Worm (Caenorhabditis elegans) whole organism, young adult: ENCODE data around the gene C25E10.10.

Experiments used
- F23B12.7 ChIP-seq: sonication (generic microtip); optimal IDR thresholded peaks from 2 replicates; lab custom pipeline; 2017; ENCODE audit warnings: missing genetic modification characterization, mild to moderate bottlenecking, missing compliant biosample characterization, antibody characterized with exemption, moderate library complexity; ENCODE audit not compliant: insufficient read depth
- T26A5.8 ChIP-seq: sonication (generic microtip); optimal IDR thresholded peaks from 2 replicates; lab custom pipeline; 2016; ENCODE audit warnings: missing genetic modification characterization, missing compliant biosample characterization
- chd-7 ChIP-seq: sonication (generic microtip); optimal IDR thresholded peaks from 2 replicates; lab custom pipeline; 2016; ENCODE audit warnings: mild to moderate bottlenecking, missing genetic modification characterization, moderate library complexity, missing compliant biosample characterization
- die-1 ChIP-seq: sonication (generic microtip); optimal IDR thresholded peaks from 2 replicates; lab custom pipeline; 2016; ENCODE audit warnings: missing genotype, mild to moderate bottlenecking, missing genetic modification characterization, missing compliant biosample characterization
- hlh-12 ChIP-seq: sonication (generic microtip); optimal IDR thresholded peaks from 2 replicates; lab custom pipeline; 2016; ENCODE audit warnings: missing genetic modification characterization, missing compliant biosample characterization
- lag-1 ChIP-seq: fragments of 200-800 bp; sonication (Bioruptor generic); IDR thresholded peaks from 2 replicates; pipeline ENCODE4 v1.3.6; 2022; ENCODE audit warnings: missing genetic modification reagents, missing genetic modification characterization, missing compliant biosample characterization
- madf-6 ChIP-seq: fragments of 200-800 bp; sonication (Bioruptor generic); IDR thresholded peaks from 2 replicates; pipeline ENCODE4 v1.3.6; 2022; ENCODE audit warnings: missing genetic modification reagents, missing genetic modification characterization, missing compliant biosample characterization
- nhr-90 ChIP-seq: sonication (generic microtip); optimal IDR thresholded peaks from 2 replicates; lab custom pipeline; 2016; ENCODE audit warnings: missing genotype, mild to moderate bottlenecking, missing genetic modification characterization, missing compliant biosample characterization
- snpc-1.3 ChIP-seq: sonication (generic microtip); optimal IDR thresholded peaks from 2 replicates; lab custom pipeline; 2017; ENCODE audit warnings: missing genetic modification characterization, mild to moderate bottlenecking, missing compliant biosample characterization, antibody characterized with exemption, moderate library complexity, missing genotype, missing genetic modification reagents; ENCODE audit not compliant: insufficient read depth
- snpc-4 ChIP-seq, 5 experiments: fragments of 150-350 bp in 1 of 5; sonication (generic microtip) in 4 of 5; optimal IDR thresholded peaks; 2 replicates each; lab custom pipeline; 2014 to 2018; ENCODE audit warnings: missing genetic modification characterization in 5 of 5, missing biosample characterization in 3 of 5, antibody characterized with exemption in 2 of 5, mild to moderate bottlenecking in 2 of 5, missing compliant biosample characterization in 2 of 5, missing genotype in 2 of 5, moderate library complexity in 2 of 5, missing genetic modification reagents in 1 of 5
- ztf-6 ChIP-seq: fragments of 200-800 bp; sonication (Bioruptor generic); IDR thresholded peaks from 2 replicates; pipeline ENCODE4 v1.3.6; 2022; ENCODE audit warnings: missing genetic modification reagents, missing genetic modification characterization, missing compliant biosample characterization

DNA sequence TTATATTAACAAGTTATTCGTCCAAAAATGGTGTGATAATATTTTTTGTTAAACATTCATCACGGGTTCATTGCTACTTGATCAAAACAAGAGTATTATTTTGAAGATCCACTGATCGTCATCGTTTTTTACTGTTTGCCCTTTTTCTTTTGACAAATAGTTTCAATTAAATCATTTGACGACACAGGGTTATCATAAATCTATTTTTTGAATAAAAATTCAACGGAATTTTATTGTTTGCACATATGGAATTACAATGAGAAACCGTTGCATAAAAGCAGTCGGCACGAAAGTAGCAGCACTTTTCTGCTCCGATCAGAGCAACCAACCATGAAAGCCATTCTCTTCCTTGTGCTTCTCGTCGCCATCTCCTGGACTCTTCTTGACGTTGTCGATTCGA lies 11.5 kb upstream of the C25E10.10 start, which contains the start of gene fip-2:
- TF ChIP-seq ztf-6 (GFP tag; lab: Robert Waterston, UW), result no peak
- TF ChIP-seq die-1 (tag; lab: Kevin White, UChicago), result no peak
- no peak for TF ChIP-seq snpc-4 (GFP tag; optimal IDR thresholded peaks at IDR 0.05; lab: Kevin White, UChicago)
- TF ChIP-seq snpc-4 (tag; optimal IDR thresholded peaks at IDR 0.05; lab: Kevin White, UChicago), result no peak
- no peak for TF ChIP-seq lag-1 (GFP tag; lab: Robert Waterston, UW)
- TF ChIP-seq hlh-12 (tag; lab: Kevin White, UChicago), result no peak
- TF ChIP-seq chd-7 (tag; lab: Kevin White, UChicago), result no peak
- TF ChIP-seq T26A5.8 (tag; lab: Kevin White, UChicago), result no peak
- TF ChIP-seq madf-6 (GFP tag; lab: Robert Waterston, UW), result no peak
- no peak for TF ChIP-seq F23B12.7
- no peak for TF ChIP-seq snpc-1.3
- TF ChIP-seq nhr-90 (tag; lab: Kevin White, UChicago), result no peak
